Fruit fly (Drosophila melanogaster): ENCODE results near the gene CG17195.

dm6 chr3R:25759430-25759829, 17.6 kb downstream of the CG17195 start:
- no peak for TF ChIP-seq CG3919 (GFP tag; optimal IDR thresholded peaks at IDR 0.05)
- TF ChIP-seq CG34406 (GFP tag; optimal IDR thresholded peaks at IDR 0.05), result peak; percentile 38
- no peak for TF ChIP-seq CG7368 (GFP tag; optimal IDR thresholded peaks at IDR 0.05)
- TF ChIP-seq Eip78C (GFP tag), result peak; percentile 41
- TF ChIP-seq Blimp-1 (GFP tag; optimal IDR thresholded peaks at IDR 0.05), result no peak
- TF ChIP-seq lz (GFP tag; optimal IDR thresholded peaks at IDR 0.05), result no peak
- TF ChIP-seq fd85E (GFP tag; optimal IDR thresholded peaks at IDR 0.05), result no peak
- no peak for TF ChIP-seq dac (GFP tag; optimal IDR thresholded peaks at IDR 0.05)
- no peak for TF ChIP-seq Smox (GFP tag; optimal IDR thresholded peaks at IDR 0.05)
- TF ChIP-seq vri (GFP tag; optimal IDR thresholded peaks at IDR 0.05), result peak; percentile 8
- no peak for TF ChIP-seq Ets96B (tag; optimal IDR thresholded peaks at IDR 0.05)
- no peak for TF ChIP-seq CG16779 (tag; optimal IDR thresholded peaks at IDR 0.05)

All from whole organism, prepupa.